Worm (Caenorhabditis elegans): ENCODE measurements around the gene F13E6.1.

DNA sequence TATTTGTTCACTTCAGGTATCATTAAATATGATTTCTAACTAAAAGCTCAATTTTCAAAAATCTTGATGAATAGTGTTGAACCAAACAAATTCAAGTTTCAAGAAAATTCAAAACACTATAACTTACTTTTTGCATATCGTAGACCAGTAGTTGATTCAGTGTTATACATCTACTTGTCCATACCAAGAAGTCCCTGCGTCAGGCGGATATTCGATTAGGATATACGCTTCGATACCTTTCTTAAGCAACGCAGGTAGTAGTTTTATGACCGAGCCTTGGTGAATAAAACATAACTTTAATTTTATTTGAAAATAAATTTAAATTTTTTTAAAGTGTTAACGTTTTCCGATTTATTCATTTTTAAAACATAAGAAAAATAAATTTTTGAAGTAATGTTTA lies 1.5 kb downstream of the F13E6.1 start:
- TF ChIP-seq zag-1 (tag; optimal IDR thresholded peaks at IDR 0.05) (no peak), nhr-21 (tag; optimal IDR thresholded peaks at IDR 0.05) (no peak), snpc-4 (tag; optimal IDR thresholded peaks at IDR 0.05) (no peak), elt-1 (tag; optimal IDR thresholded peaks at IDR 0.05) (no peak), ceh-82 (tag; optimal IDR thresholded peaks at IDR 0.05) (no peak), unc-62 (GFP tag; optimal IDR thresholded peaks at IDR 0.05) (no peak), ztf-11 (tag; optimal IDR thresholded peaks at IDR 0.05) (no peak), mbf-1 (tag; optimal IDR thresholded peaks at IDR 0.05) (no peak), sma-3 (GFP tag; optimal IDR thresholded peaks at IDR 0.05) (no peak), nhr-11 (tag; optimal IDR thresholded peaks at IDR 0.05) (no peak), elt-3 (tag; optimal IDR thresholded peaks at IDR 0.05) (no peak), nhr-6 (tag; optimal IDR thresholded peaks at IDR 0.05) (no peak), aly-2 (tag; optimal IDR thresholded peaks at IDR 0.05) (no peak)

Data from whole organism, L2 larva.